Fruit fly (Drosophila melanogaster): ENCODE results near the gene IFT46.

The IFT46 gene

dm6 chr2L:18625470-18625869, 9.6 kb upstream of the IFT46 start (continued):
- TF ChIP-seq CG1602 (GFP tag; optimal IDR thresholded peaks at IDR 0.05) (no peak), stc (GFP tag; IDR thresholded peaks at IDR 0.05) (no peak; the same call in 1 of the 2 replicates), fd96Cb (tag; optimal IDR thresholded peaks at IDR 0.05) (no peak), CG4707 (GFP tag; optimal IDR thresholded peaks at IDR 0.05) (no peak), tgo (GFP tag; IDR thresholded peaks at IDR 0.05) (no peak), her (GFP tag; optimal IDR thresholded peaks at IDR 0.05) (no peak), CG12104 (GFP tag; optimal IDR thresholded peaks at IDR 0.05) (no peak), CG15269 (tag; optimal IDR thresholded peaks at IDR 0.05) (no peak), Atf3 (GFP tag; optimal IDR thresholded peaks at IDR 0.05) (no peak), CG17829 (tag; optimal IDR thresholded peaks at IDR 0.05) (no peak), bbx (GFP tag; IDR thresholded peaks at IDR 0.05; ENCODE audit: partially characterized antibody) (no peak), slou (GFP tag; optimal IDR thresholded peaks at IDR 0.05) (no peak), gt (GFP tag; IDR thresholded peaks at IDR 0.05) (no peak), Rx (GFP tag; IDR thresholded peaks at IDR 0.05) (no peak), CHES-1-like (GFP tag; optimal IDR thresholded peaks at IDR 0.05) (no peak), Dfd (GFP tag; optimal IDR thresholded peaks at IDR 0.05) (no peak), CG42726 (GFP tag; IDR thresholded peaks at IDR 0.05; ENCODE audit: partially characterized antibody) (no peak), CG12942 (GFP tag; optimal IDR thresholded peaks at IDR 0.05) (no peak), Trl (optimal IDR thresholded peaks at IDR 0.05) (no peak), Trl (GFP tag; optimal IDR thresholded peaks at IDR 0.05) (no peak), CG12744 (GFP tag; optimal IDR thresholded peaks at IDR 0.05) (no peak), Antp (GFP tag; optimal IDR thresholded peaks at IDR 0.05) (no peak), CG4854 (GFP tag; optimal IDR thresholded peaks at IDR 0.05) (no peak), CG9876 (GFP tag; optimal IDR thresholded peaks at IDR 0.05) (no peak), Dref (GFP tag; IDR thresholded peaks at IDR 0.05) (no peak), HLHmδ (GFP tag; optimal IDR thresholded peaks at IDR 0.05) (no peak), HHEX (GFP tag; optimal IDR thresholded peaks at IDR 0.05) (peak; percentile 9), chm (GFP tag; IDR thresholded peaks at IDR 0.05) (no peak), CG9817 (tag; optimal IDR thresholded peaks at IDR 0.05) (no peak), CG9215 (GFP tag; IDR thresholded peaks at IDR 0.05) (no peak), CG12071 (GFP tag; optimal IDR thresholded peaks at IDR 0.05) (no peak), phol (tag; optimal IDR thresholded peaks at IDR 0.05) (no peak), emc (GFP tag; optimal IDR thresholded peaks at IDR 0.05) (no peak), CG13894 (tag; optimal IDR thresholded peaks at IDR 0.05) (no peak), CG10267 (tag; optimal IDR thresholded peaks at IDR 0.05) (peak; percentile 12), ro (GFP tag; IDR thresholded peaks at IDR 0.05) (no peak), CG4328 (GFP tag; optimal IDR thresholded peaks at IDR 0.05) (no peak), CG18476 (GFP tag; optimal IDR thresholded peaks at IDR 0.05) (no peak), Spps (tag; optimal IDR thresholded peaks at IDR 0.05) (no peak), sisA (GFP tag; IDR thresholded peaks at IDR 0.05) (no peak), tio (GFP tag; optimal IDR thresholded peaks at IDR 0.05) (no peak), CG15479 (GFP tag; optimal IDR thresholded peaks at IDR 0.05) (peak; percentile 52), Nf-YB (GFP tag; optimal IDR thresholded peaks at IDR 0.05) (no peak), tup (GFP tag; optimal IDR thresholded peaks at IDR 0.05) (no peak), CG8944 (GFP tag; optimal IDR thresholded peaks at IDR 0.05) (no peak), dysf (GFP tag; IDR thresholded peaks at IDR 0.05) (no peak), H15 (GFP tag; IDR thresholded peaks at IDR 0.05) (no peak), chn (GFP tag; optimal IDR thresholded peaks at IDR 0.05) (no peak), CG18599 (GFP tag; optimal IDR thresholded peaks at IDR 0.05) (no peak), PHDP (tag; optimal IDR thresholded peaks at IDR 0.05) (no peak), CG32772 (GFP tag; IDR thresholded peaks at IDR 0.05) (no peak), Hsf (GFP tag; optimal IDR thresholded peaks at IDR 0.05) (no peak), aop (GFP tag; IDR thresholded peaks at IDR 0.05) (no peak)
